Worm (Caenorhabditis elegans): Measurements from ENCODE around the gene egl-3.

Gene egl-3

ce11 chrV:10146787-10147186 lies 26.8 kb downstream of the egl-3 start:
- no peak for TF ChIP-seq unc-62 (GFP tag; optimal IDR thresholded peaks at IDR 0.05)

- TF ChIP-seq unc-62 (GFP tag; optimal IDR thresholded peaks at IDR 0.05): no peak
These were observed 27.9 kb downstream of the egl-3 start, which contains the start of gene C51E3.9 for ce11 chrV:10145653-10146052. Gene C51E3.9 (plus strand): TSS chrV:10145953.

DNA sequence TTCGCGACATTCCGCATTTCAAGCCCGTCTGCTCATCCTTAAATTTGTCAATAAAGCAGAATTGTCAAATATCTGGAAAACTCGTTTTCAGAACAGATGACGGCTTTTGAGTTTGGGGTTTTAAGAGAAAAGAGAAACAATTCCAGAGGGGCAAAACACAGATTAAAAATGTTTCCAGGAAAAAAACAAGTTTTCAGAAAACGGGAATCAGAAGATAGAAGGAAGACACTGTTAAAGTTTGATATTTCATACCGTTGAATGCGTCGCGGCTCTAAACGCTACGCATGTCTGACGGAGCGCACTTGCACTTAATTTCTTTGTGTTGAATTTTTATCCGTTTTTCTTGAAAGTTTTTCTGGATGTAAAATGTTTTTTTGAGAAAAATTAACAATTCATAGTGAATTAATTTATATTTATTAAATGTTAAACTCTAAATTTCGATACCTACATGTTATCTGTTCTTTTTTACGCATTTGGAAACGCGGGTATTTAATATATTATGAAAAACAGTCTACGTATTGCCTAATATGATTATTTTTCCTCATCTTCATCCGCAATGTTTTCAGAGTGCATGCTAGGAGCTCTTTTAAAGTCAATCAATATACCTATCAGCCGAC lies 39.4 kb downstream of the egl-3 start, which contains the start of the genes C08B6.18, wdr-20 and C08B6.8:
Gene C08B6.18, minus strand, starts transcription at position 51 of the 617 bp plus-strand sequence.
Gene wdr-20, minus strand, starts transcription at position 82 of the 617 bp plus-strand sequence.
Gene C08B6.8, plus strand, starts transcription at position 567 of the 617 bp plus-strand sequence.
- no peak for TF ChIP-seq unc-62 (GFP tag; optimal IDR thresholded peaks at IDR 0.05)

- TF ChIP-seq unc-62 (GFP tag; optimal IDR thresholded peaks at IDR 0.05): no peak
These were observed 40.3 kb downstream of the egl-3 start for ce11 chrV:10133277-10133676.

- no peak for TF ChIP-seq unc-62 (GFP tag; optimal IDR thresholded peaks at IDR 0.05)
These were observed 43.4 kb downstream of the egl-3 start, which contains the start of gene aos-1 for ce11 chrV:10130195-10130594. Gene aos-1 (minus strand): TSS chrV:10130295.

- no peak for TF ChIP-seq unc-62 (GFP tag; optimal IDR thresholded peaks at IDR 0.05)
These were observed 48.6 kb downstream of the egl-3 start, which contains the start of gene C08B6.10 for ce11 chrV:10124799-10125548. Gene C08B6.10 (plus strand): TSS chrV:10125498.

ce11 chrV:10123324-10123723 lies 50.2 kb downstream of the egl-3 start, which contains the start of gene C08B6.6:
Gene C08B6.6 (plus strand): TSS chrV:10123624.
- no peak for TF ChIP-seq unc-62 (GFP tag; optimal IDR thresholded peaks at IDR 0.05)

DNA sequence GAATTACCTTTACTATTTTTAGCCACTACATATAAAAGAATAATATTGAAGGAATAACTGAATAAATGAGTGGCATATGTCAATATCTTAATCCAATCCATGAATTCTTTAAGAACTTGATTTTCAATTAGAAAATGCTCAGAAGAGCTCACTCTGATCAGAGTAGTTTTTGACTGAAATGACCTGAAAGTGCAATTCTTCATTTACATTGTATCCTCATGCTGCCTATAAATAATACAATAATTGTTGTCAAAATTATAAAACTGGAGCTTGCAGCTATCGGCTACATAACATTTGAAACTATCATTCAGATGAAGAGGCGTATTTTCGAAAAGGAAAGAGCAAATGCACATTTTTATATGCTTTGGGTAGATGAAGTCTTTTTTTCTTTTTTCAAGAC lies 50.9 kb downstream of the egl-3 start, which contains the start of gene srxa-19:
Gene srxa-19, minus strand, starts transcription at position 101 of the 400 bp plus-strand sequence.
- TF ChIP-seq unc-62 (GFP tag; optimal IDR thresholded peaks at IDR 0.05): no peak

ce11 chrV:10120898-10121297 lies 52.7 kb downstream of the egl-3 start, which contains the start of gene srxa-18:
Gene srxa-18 (minus strand): TSS chrV:10120997.
- TF ChIP-seq unc-62 (GFP tag; optimal IDR thresholded peaks at IDR 0.05): no peak

Data from whole organism, dauer.